Fruit fly (Drosophila melanogaster): ENCODE measurements around the gene CG43074.

CG43074 gene

DNA sequence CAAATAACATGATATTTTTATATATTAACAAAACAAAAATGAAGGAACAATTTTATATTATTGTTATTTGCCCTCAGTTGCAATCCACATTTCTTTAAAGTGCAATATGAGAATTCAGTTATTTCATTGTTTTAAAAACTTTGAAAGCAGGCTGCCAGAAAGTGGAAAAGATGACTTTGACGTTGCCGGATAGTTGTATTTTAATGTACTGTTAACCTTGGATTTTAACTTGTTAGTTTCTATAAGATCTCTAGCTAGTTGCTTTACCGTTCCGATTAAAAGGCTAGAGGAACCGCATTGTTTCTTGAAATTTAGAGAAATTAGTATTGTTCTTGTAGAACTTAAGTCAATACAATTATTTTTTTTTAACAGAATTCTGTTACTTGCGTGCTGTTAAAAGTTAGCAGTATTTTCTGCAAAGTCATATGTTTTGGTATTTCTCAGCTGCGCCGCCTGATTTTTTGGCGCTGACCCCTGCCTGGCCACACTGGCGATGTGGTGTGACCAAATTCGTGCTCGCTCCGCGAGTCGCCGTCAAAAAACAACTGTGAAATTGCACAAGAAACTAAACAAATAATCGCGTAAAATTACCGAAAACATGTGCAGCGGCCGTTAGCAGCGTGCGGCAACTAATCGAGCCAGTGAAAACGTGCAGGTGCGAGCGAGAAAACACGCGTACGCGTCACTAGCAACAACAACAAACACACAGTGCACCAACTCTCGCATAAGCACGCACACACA, 31.0 kb upstream of the CG43074 start, which contains the start of gene Eip63E (continued):
- TF ChIP-seq CG9817 (tag; optimal IDR thresholded peaks at IDR 0.05) (no peak), CG12391 (tag; optimal IDR thresholded peaks at IDR 0.05) (no peak), exex (tag; optimal IDR thresholded peaks at IDR 0.05) (no peak), CG16815 (GFP tag; optimal IDR thresholded peaks at IDR 0.05) (no peak), btn (GFP tag; optimal IDR thresholded peaks at IDR 0.05) (no peak), Side (GFP tag; optimal IDR thresholded peaks at IDR 0.05) (no peak), CG4820 (GFP tag; optimal IDR thresholded peaks at IDR 0.05) (no peak), CG17568 (GFP tag; optimal IDR thresholded peaks at IDR 0.05) (peak; percentile 45), CG6175 (GFP tag; IDR thresholded peaks at IDR 0.05) (no peak), NFAT (GFP tag; IDR thresholded peaks at IDR 0.05) (no peak), CG11247 (GFP tag; IDR thresholded peaks at IDR 0.05) (no peak), CG31224 (GFP tag; IDR thresholded peaks at IDR 0.05) (no peak), CG2678 (tag; optimal IDR thresholded peaks at IDR 0.05) (peak; percentile 24), mam (GFP tag; optimal IDR thresholded peaks at IDR 0.05) (no peak), TFAM (GFP tag; optimal IDR thresholded peaks at IDR 0.05) (no peak), gcm (GFP tag; optimal IDR thresholded peaks at IDR 0.05) (no peak), CG7556 (GFP tag; optimal IDR thresholded peaks at IDR 0.05) (no peak), CG17328 (GFP tag; IDR thresholded peaks at IDR 0.05) (0 out of 2 replicates have a peak, but pooled peaks have one; percentile 22), CG6854 (GFP tag; optimal IDR thresholded peaks at IDR 0.05) (peak; percentile 23), Hmr (GFP tag; optimal IDR thresholded peaks at IDR 0.05) (peak; percentile 45), CG14860 (GFP tag; IDR thresholded peaks at IDR 0.05; ENCODE audit: partially characterized antibody) (0 out of 3 replicates have a peak, but pooled peaks have one; percentile 33), ftz-f1 (GFP tag; optimal IDR thresholded peaks at IDR 0.05) (peak; percentile 95), pho (GFP tag; optimal IDR thresholded peaks at IDR 0.05) (no peak), Dref (GFP tag; IDR thresholded peaks at IDR 0.05) (no peak), CG10565 (GFP tag; optimal IDR thresholded peaks at IDR 0.05) (no peak), ci (GFP tag; IDR thresholded peaks at IDR 0.05) (peak; percentile 61; the same call in 2 of the 3 replicates), lola (GFP tag; optimal IDR thresholded peaks at IDR 0.05) (no peak), Dll (GFP tag; IDR thresholded peaks at IDR 0.05; ENCODE audit: partially characterized antibody) (peak; percentile 53; the same call in 2 of the 4 replicates), chinmo (GFP tag; IDR thresholded peaks at IDR 0.05; ENCODE audit: partially characterized antibody) (peak; percentile 90; the same call in 2 of the 4 replicates), CG32772 (GFP tag; IDR thresholded peaks at IDR 0.05) (no peak), CG9876 (GFP tag; optimal IDR thresholded peaks at IDR 0.05) (no peak), Neu2 (GFP tag; optimal IDR thresholded peaks at IDR 0.05; ENCODE audit: borderline replicate concordance) (no peak), CG4854 (GFP tag; optimal IDR thresholded peaks at IDR 0.05) (no peak), Xrp1 (GFP tag; IDR thresholded peaks at IDR 0.05) (no peak), eyg (GFP tag; optimal IDR thresholded peaks at IDR 0.05) (no peak), unpg (GFP tag; optimal IDR thresholded peaks at IDR 0.05) (peak; percentile 14), Ravus (GFP tag; IDR thresholded peaks at IDR 0.05) (no peak), zfh1 (GFP tag; IDR thresholded peaks at IDR 0.05) (no peak), CG15269 (tag; optimal IDR thresholded peaks at IDR 0.05) (no peak), kni (GFP tag; optimal IDR thresholded peaks at IDR 0.05) (no peak), CG10979 (tag; optimal IDR thresholded peaks at IDR 0.05) (peak; percentile 17), CG7839 (tag; optimal IDR thresholded peaks at IDR 0.05) (no peak), Oaz (GFP tag; IDR thresholded peaks at IDR 0.05) (no peak), gt (GFP tag; IDR thresholded peaks at IDR 0.05) (no peak), ken (GFP tag; IDR thresholded peaks at IDR 0.05) (no peak), pros (GFP tag; optimal IDR thresholded peaks at IDR 0.05) (no peak), sd (tag; optimal IDR thresholded peaks at IDR 0.05) (no peak), maf-S (GFP tag; optimal IDR thresholded peaks at IDR 0.05) (no peak), ttk (GFP tag; IDR thresholded peaks at IDR 0.05) (no peak)
